Worm (Caenorhabditis elegans) whole organism, young adult: ENCODE measurements around the gene Y4C6B.1.

Experiments used
- T07F8.4 ChIP-seq: sonication (generic microtip); optimal IDR thresholded peaks from 2 replicates; lab custom pipeline; 2016; ENCODE audit warnings: mild to moderate bottlenecking, missing genetic modification characterization, moderate library complexity, missing compliant biosample characterization
- Y53F4B.3 ChIP-seq: fragments of 200-800 bp; sonication (Bioruptor generic); IDR thresholded peaks from 2 replicates; pipeline ENCODE4 v1.3.6; 2022; ENCODE audit warnings: missing genetic modification reagents, missing genetic modification characterization, missing compliant biosample characterization
- Y56A3A.18 ChIP-seq: fragments of 200-800 bp; sonication (Bioruptor generic); IDR thresholded peaks from 2 replicates; pipeline ENCODE4 v1.3.6; 2022; ENCODE audit warnings: missing genetic modification reagents, missing genetic modification characterization, missing compliant biosample characterization
- ama-1 ChIP-seq, 3 experiments: fragments of 150-350 bp in 1 of 3; sonication (generic microtip) in 2 of 3; optimal IDR thresholded peaks; 2 replicates each; lab custom pipeline; 2014 to 2018; ENCODE audit warnings: missing biosample characterization in 2 of 3, missing genetic modification characterization in 2 of 3, missing genetic modification reagents in 2 of 3
- attf-3 ChIP-seq: fragments of 200-800 bp; sonication (Bioruptor generic); conservative IDR thresholded peaks from 2 replicates; pipeline ENCODE4 v1.3.6; 2022; ENCODE audit warnings: missing genetic modification reagents, missing genetic modification characterization, missing compliant biosample characterization
- cebp-1 ChIP-seq, 2 experiments: fragments of 200-800 bp in 1 of 2; sonication (Bioruptor generic) in 1 of 2; sonication (generic microtip) in 1 of 2; IDR thresholded peaks in 1 of 2; optimal IDR thresholded peaks in 1 of 2; 2 replicates each; pipeline versions ENCODE4 v1.3.6 to Lab custom; 2017 to 2022; ENCODE audit warnings: missing compliant biosample characterization in 2 of 2, missing genetic modification characterization in 2 of 2, mild to moderate bottlenecking in 1 of 2, missing genetic modification reagents in 1 of 2, moderate library complexity in 1 of 2
- dpl-1 ChIP-seq: fragments of 150-350 bp; optimal IDR thresholded peaks from 2 replicates; lab custom pipeline; 2014; ENCODE audit warnings: missing biosample characterization, missing genetic modification reagents, missing genetic modification characterization
- nfya-1 ChIP-seq: sonication (generic microtip); optimal IDR thresholded peaks from 2 replicates; lab custom pipeline; 2017; ENCODE audit warnings: antibody characterized with exemption, missing compliant biosample characterization, missing genetic modification characterization, borderline replicate concordance; ENCODE audit not compliant: insufficient read depth
- unc-130 ChIP-seq: sonication (generic microtip); optimal IDR thresholded peaks from 2 replicates; lab custom pipeline; 2016; ENCODE audit warnings: missing genetic modification reagents, missing genetic modification characterization, missing compliant biosample characterization
- unc-62 ChIP-seq: fragments of 150-350 bp; optimal IDR thresholded peaks from 2 replicates; lab custom pipeline; 2014; ENCODE audit warnings: missing biosample characterization, missing genetic modification reagents, missing genetic modification characterization

- TF ChIP-seq Y56A3A.18 (GFP tag; lab: Robert Waterston, UW) (0 out of 2 replicates have a peak, but pooled peaks have one; percentile 51), nfya-1 (tag; lab: Kevin White, UChicago) (no peak), ama-1 (optimal IDR thresholded peaks at IDR 0.05; lab: Kevin White, UChicago) (no peak), ama-1 (GFP tag; optimal IDR thresholded peaks at IDR 0.05; lab: Kevin White, UChicago) (peak in 1 of 2 experiments; percentile 66), attf-3 (GFP tag; lab: Robert Waterston, UW) (0 out of 2 replicates have a peak, but pooled peaks have one; percentile 33), cebp-1 (GFP tag; IDR thresholded peaks at IDR 0.05; lab: Robert Waterston, UW) (no peak), cebp-1 (tag; optimal IDR thresholded peaks at IDR 0.05; lab: Kevin White, UChicago) (no peak), unc-130 (GFP tag; lab: Kevin White, UChicago) (no peak), dpl-1 (GFP tag; lab: Kevin White, UChicago) (no peak), unc-62 (no peak), T07F8.4 (tag; lab: Kevin White, UChicago) (no peak), Y53F4B.3 (no peak)
These were observed 19.8 kb upstream of the Y4C6B.1 start for ce11 chrIV:5334518-5334917.
